Worm (Caenorhabditis elegans): ENCODE data around the gene phat-7.

DNA sequence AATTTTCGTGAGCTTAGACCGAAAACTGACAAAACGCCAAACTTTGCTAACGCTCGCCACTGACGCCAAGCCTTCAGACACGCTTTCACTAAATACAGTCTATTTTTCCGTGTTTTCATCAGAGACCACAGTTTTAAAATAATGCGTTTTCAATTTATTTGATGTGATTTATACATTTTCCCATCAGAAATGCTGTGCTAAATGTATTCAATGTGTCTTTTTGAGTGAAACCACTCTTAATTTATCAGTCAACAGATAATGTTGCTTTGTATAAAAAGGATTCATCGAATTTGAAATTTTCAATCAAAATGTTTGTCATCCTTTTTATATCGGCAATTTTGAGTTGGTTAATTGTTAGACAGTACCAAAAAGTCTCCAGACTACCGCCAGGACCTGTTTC is 14.9 kb upstream of the phat-7 start, which contains the start of gene cyp-35A4:
- no peak for TF ChIP-seq ceh-16 (tag; optimal IDR thresholded peaks at IDR 0.05)
- no peak for TF ChIP-seq nhr-237 (tag; optimal IDR thresholded peaks at IDR 0.05)
- no peak for TF ChIP-seq mdl-1 (tag; optimal IDR thresholded peaks at IDR 0.05)
- no peak for TF ChIP-seq elt-3 (tag; optimal IDR thresholded peaks at IDR 0.05)
- TF ChIP-seq elt-1 (tag; optimal IDR thresholded peaks at IDR 0.05): no peak
- TF ChIP-seq ceh-82 (tag; optimal IDR thresholded peaks at IDR 0.05): no peak
- no peak for TF ChIP-seq hmg-11 (tag; optimal IDR thresholded peaks at IDR 0.05)
- TF ChIP-seq unc-39 (tag; optimal IDR thresholded peaks at IDR 0.05): no peak
- TF ChIP-seq unc-62 (GFP tag; optimal IDR thresholded peaks at IDR 0.05): no peak
